Worm (Caenorhabditis elegans) whole organism, late embryonic: Measurements from ENCODE around the gene C34F11.5.

Experiments
- F13H6.1 ChIP-seq: sonication (generic microtip); optimal IDR thresholded peaks from 2 replicates; lab custom pipeline; 2016; ENCODE audit warnings: missing genetic modification characterization, missing compliant biosample characterization
- K09A11.1 ChIP-seq: sonication (generic microtip); optimal IDR thresholded peaks from 2 replicates; lab custom pipeline; 2017; ENCODE audit warnings: antibody characterized with exemption, mild to moderate bottlenecking, missing genetic modification characterization, missing compliant biosample characterization; ENCODE audit not compliant: insufficient read depth
- lin-11 ChIP-seq: fragments of 200-800 bp; sonication (Bioruptor generic); optimal IDR thresholded peaks from 2 replicates; lab custom pipeline; 2018; ENCODE audit warnings: mild to moderate bottlenecking, missing genetic modification characterization, missing compliant biosample characterization
- ref-2 ChIP-seq: sonication (generic microtip); optimal IDR thresholded peaks from 2 replicates; lab custom pipeline; 2016; ENCODE audit warnings: missing genetic modification characterization, missing compliant biosample characterization

ce11 chrII:5182451-5182850 is 13.2 kb upstream of the C34F11.5 start:
- no peak for TF ChIP-seq lin-11 (tag; lab: Kevin White, UChicago)
- TF ChIP-seq K09A11.1 (tag; lab: Kevin White, UChicago): no peak
- TF ChIP-seq ref-2: no peak
- no peak for TF ChIP-seq F13H6.1
